Worm (Caenorhabditis elegans) whole organism, midembryonic: ENCODE data around the gene T10G3.2.

Experiments
- T22C8.4 ChIP-seq: fragments of 200-800 bp; sonication (Bioruptor generic); IDR thresholded peaks from 2 replicates; pipeline ENCODE4 v1.3.6; 2022; ENCODE audit warnings: missing genetic modification characterization, missing compliant biosample characterization
- cog-1 ChIP-seq: sonication (generic microtip); optimal IDR thresholded peaks from 2 replicates; lab custom pipeline; 2016; ENCODE audit warnings: missing genetic modification characterization, missing compliant biosample characterization
- flt-1 ChIP-seq: fragments of 200-800 bp; sonication (Bioruptor generic); IDR thresholded peaks from 2 replicates; pipeline ENCODE4 v1.3.6; 2022; ENCODE audit warnings: missing genetic modification characterization, missing compliant biosample characterization
- klf-2 ChIP-seq: fragments of 200-800 bp; sonication (Bioruptor generic); conservative IDR thresholded peaks from 2 replicates; pipeline ENCODE4 v1.3.6; 2022; ENCODE audit warnings: missing genetic modification reagents, missing genetic modification characterization, missing compliant biosample characterization
- med-1 ChIP-seq: sonication (generic microtip); optimal IDR thresholded peaks from 2 replicates; lab custom pipeline; 2017; ENCODE audit warnings: missing genetic modification characterization, mild to moderate bottlenecking, missing compliant biosample characterization, antibody characterized with exemption, missing genetic modification reagents; ENCODE audit not compliant: insufficient read depth
- ref-1 ChIP-seq: fragments of 200-800 bp; sonication (Bioruptor generic); conservative IDR thresholded peaks from 2 replicates; pipeline ENCODE4 v1.3.6; 2022; ENCODE audit warnings: missing genetic modification reagents, missing genetic modification characterization, missing compliant biosample characterization
- tab-1 ChIP-seq: fragments of 200-800 bp; sonication (Bioruptor generic); IDR thresholded peaks from 2 replicates; pipeline ENCODE4 v1.3.6; 2022; ENCODE audit warnings: missing genetic modification characterization, missing compliant biosample characterization
- ztf-23 ChIP-seq: fragments of 200-800 bp; sonication (Bioruptor generic); IDR thresholded peaks from 2 replicates; pipeline ENCODE4 v1.3.6; 2022; ENCODE audit warnings: missing genetic modification reagents, missing genetic modification characterization, missing compliant biosample characterization
- ztf-29 ChIP-seq: fragments of 200-800 bp; sonication (Bioruptor generic); IDR thresholded peaks from 2 replicates; pipeline ENCODE4 v1.3.6; 2022; ENCODE audit warnings: missing genetic modification reagents, missing genetic modification characterization, missing compliant biosample characterization

Gene T10G3.2

DNA sequence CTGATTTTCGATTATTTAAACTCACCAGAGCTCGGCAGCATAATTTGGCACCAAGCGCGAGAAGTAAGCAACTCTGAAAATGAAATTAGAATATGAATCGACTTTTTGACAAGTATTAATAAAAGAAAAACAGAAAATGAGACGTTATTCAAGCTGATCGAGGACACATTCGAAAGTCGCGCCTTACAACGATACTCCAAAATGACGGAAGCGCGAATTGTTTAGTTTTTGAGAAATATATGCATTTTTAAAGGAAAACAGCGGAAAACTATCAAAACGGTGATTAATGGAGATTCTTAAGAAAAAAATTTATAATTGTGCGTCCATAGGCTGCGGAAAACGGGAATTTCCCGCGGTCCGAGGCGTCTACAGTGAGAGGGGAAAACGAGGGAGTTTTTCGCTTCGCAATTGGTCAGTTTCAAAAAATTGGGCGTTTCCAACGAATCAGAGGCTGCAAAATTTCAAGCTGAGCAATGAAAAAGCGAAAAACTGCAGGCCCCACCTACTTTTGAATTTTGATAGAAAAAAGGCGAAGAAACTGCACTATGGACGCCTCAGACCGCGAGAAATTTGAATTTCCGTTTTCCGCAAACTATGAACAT, 42.1 kb downstream of the T10G3.2 start, which contains the start of gene mes-4:
mes-4 (minus strand) TSS at position 73 of the 602 bp plus-strand sequence.
- TF ChIP-seq med-1 = no peak
- no peak for TF ChIP-seq cog-1 (tag; lab: Kevin White, UChicago)
- TF ChIP-seq ztf-23 (GFP tag; lab: Robert Waterston, UW) = no peak

ce11 chrV:13432364-13432763, 47.3 kb downstream of the T10G3.2 start, which contains the start of gene srd-17:
srd-17 (minus strand) TSS chrV:13432714.
- TF ChIP-seq med-1 (no peak), flt-1 (GFP tag; lab: Robert Waterston, UW) (no peak)

- TF ChIP-seq tab-1 (GFP tag; lab: Robert Waterston, UW) (no peak), med-1 (no peak), cog-1 (tag; lab: Kevin White, UChicago) (no peak), ztf-29 (GFP tag; lab: Robert Waterston, UW) (no peak)
Observed at ce11 chrV:13428660-13429059, 51.0 kb downstream of the T10G3.2 start, which contains the start of gene srd-19. srd-19 (minus strand) TSS chrV:13428760.

DNA sequence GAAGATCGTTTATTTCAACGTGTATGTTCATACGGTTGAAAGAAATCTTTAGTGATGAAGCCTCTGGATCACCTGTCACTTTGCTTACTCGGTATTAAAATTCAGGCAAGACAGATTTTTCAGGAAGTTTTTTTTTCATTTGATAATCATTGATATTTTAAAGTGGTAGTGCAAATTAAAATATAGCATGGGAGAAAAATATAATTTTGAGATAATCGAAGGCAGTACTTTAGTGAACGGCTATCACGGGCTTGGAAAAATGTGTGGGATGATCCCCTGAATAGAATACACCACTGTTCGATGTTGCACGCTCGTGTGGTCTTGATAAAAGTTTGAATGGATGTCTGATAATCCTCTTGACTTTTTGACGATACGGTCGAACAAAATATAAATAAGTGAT, 52.3 kb downstream of the T10G3.2 start:
- TF ChIP-seq T22C8.4 (GFP tag; lab: Robert Waterston, UW) (no peak), med-1 (no peak), ztf-29 (GFP tag; lab: Robert Waterston, UW) (no peak), ref-1 (no peak), klf-2 (no peak), cog-1 (tag; lab: Kevin White, UChicago) (no peak), ztf-23 (GFP tag; lab: Robert Waterston, UW) (no peak), flt-1 (GFP tag; lab: Robert Waterston, UW) (no peak), tab-1 (GFP tag; lab: Robert Waterston, UW) (no peak)
